Fruit fly (Drosophila melanogaster): Measurements from ENCODE around the gene CG15888.

CG15888 gene

dm6 chr3R:13319170-13319569, 32.8 kb upstream of the CG15888 start, which contains the start of gene CG45080:
CG45080 (minus strand) TSS chr3R:13319270.
- TF ChIP-seq vri (GFP tag; optimal IDR thresholded peaks at IDR 0.05) (no peak), Sox15 (GFP tag; optimal IDR thresholded peaks at IDR 0.05) (no peak), CG6276 (GFP tag; optimal IDR thresholded peaks at IDR 0.05) (no peak), CG6854 (GFP tag; optimal IDR thresholded peaks at IDR 0.05) (no peak), Ets21C (GFP tag; optimal IDR thresholded peaks at IDR 0.05) (no peak), CG32006 (GFP tag; optimal IDR thresholded peaks at IDR 0.05) (no peak), fkh (GFP tag; optimal IDR thresholded peaks at IDR 0.05) (no peak), CG31627 (GFP tag; optimal IDR thresholded peaks at IDR 0.05) (no peak), CG10669 (GFP tag; optimal IDR thresholded peaks at IDR 0.05) (no peak), lz (GFP tag; optimal IDR thresholded peaks at IDR 0.05) (no peak), svp (GFP tag) (no peak), Smox (GFP tag; optimal IDR thresholded peaks at IDR 0.05) (no peak), CG16779 (tag; optimal IDR thresholded peaks at IDR 0.05) (no peak), CG7368 (GFP tag; optimal IDR thresholded peaks at IDR 0.05) (no peak), Hr38 (GFP tag; optimal IDR thresholded peaks at IDR 0.05) (no peak)

dm6 chr3R:13313088-13313487, 26.8 kb upstream of the CG15888 start, which contains the start of gene CG44142:
CG44142 (minus strand) TSS chr3R:13313188.
- no peak for TF ChIP-seq Blimp-1 (GFP tag; optimal IDR thresholded peaks at IDR 0.05)
- no peak for TF ChIP-seq CG9139 (GFP tag; optimal IDR thresholded peaks at IDR 0.05)
- no peak for TF ChIP-seq CG8319 (GFP tag; optimal IDR thresholded peaks at IDR 0.05)
- TF ChIP-seq topi (GFP tag; optimal IDR thresholded peaks at IDR 0.05): no peak
- TF ChIP-seq CG6163 (GFP tag; IDR thresholded peaks at IDR 0.05): no peak
- no peak for TF ChIP-seq Hr39 (GFP tag; optimal IDR thresholded peaks at IDR 0.05)
- no peak for TF ChIP-seq CG4318 (GFP tag; optimal IDR thresholded peaks at IDR 0.05)
- no peak for TF ChIP-seq Sox15 (GFP tag; optimal IDR thresholded peaks at IDR 0.05)
- no peak for TF ChIP-seq CG3919 (GFP tag; optimal IDR thresholded peaks at IDR 0.05)
- TF ChIP-seq Hr38 (GFP tag; optimal IDR thresholded peaks at IDR 0.05): no peak
- no peak for TF ChIP-seq net (GFP tag; optimal IDR thresholded peaks at IDR 0.05)
- TF ChIP-seq Sox14 (GFP tag; optimal IDR thresholded peaks at IDR 0.05): no peak
- TF ChIP-seq CG8632 (GFP tag; optimal IDR thresholded peaks at IDR 0.05): no peak
- no peak for TF ChIP-seq Eip75B (GFP tag; optimal IDR thresholded peaks at IDR 0.05)

dm6 chr3R:13309133-13309711, 22.9 kb upstream of the CG15888 start:
- TF ChIP-seq lz (GFP tag; optimal IDR thresholded peaks at IDR 0.05) (no peak), CG8119 (GFP tag; IDR thresholded peaks at IDR 0.05) (no peak), CG6276 (GFP tag; optimal IDR thresholded peaks at IDR 0.05) (no peak), CG6792 (GFP tag; optimal IDR thresholded peaks at IDR 0.05) (no peak), pdm3 (GFP tag; optimal IDR thresholded peaks at IDR 0.05) (no peak), CG11294 (GFP tag; IDR thresholded peaks at IDR 0.05) (no peak), Ets96B (tag; optimal IDR thresholded peaks at IDR 0.05) (no peak), svp (GFP tag) (peak; percentile 78), salr (GFP tag; optimal IDR thresholded peaks at IDR 0.05) (no peak), CG11762 (GFP tag; optimal IDR thresholded peaks at IDR 0.05; ENCODE audit: insufficient read depth) (no peak), Gug (GFP tag; IDR thresholded peaks at IDR 0.05) (no peak), Lpt (GFP tag; optimal IDR thresholded peaks at IDR 0.05) (no peak), Eip78C (GFP tag) (peak; percentile 17), Met (GFP tag; optimal IDR thresholded peaks at IDR 0.05) (no peak)

dm6 chr3R:13306595-13306994, 20.3 kb upstream of the CG15888 start:
- TF ChIP-seq CG8632 (GFP tag; optimal IDR thresholded peaks at IDR 0.05): no peak
- no peak for TF ChIP-seq CG8119 (GFP tag; IDR thresholded peaks at IDR 0.05)
- peak; percentile 27 for TF ChIP-seq Eip78C (GFP tag)
